Worm (Caenorhabditis elegans) whole organism, L2 larva: ENCODE measurements around the gene hpo-30.

Experiments
- ZK546.5 ChIP-seq: sonication (generic microtip); optimal IDR thresholded peaks from 2 replicates; lab custom pipeline; 2017; ENCODE audit warnings: missing biosample characterization, missing genetic modification characterization
- sem-4 ChIP-seq: fragments of 150-350 bp; optimal IDR thresholded peaks from 2 replicates; lab custom pipeline; 2014; ENCODE audit warnings: missing biosample characterization, missing genetic modification reagents, missing genetic modification characterization
- unc-62 ChIP-seq: fragments of 150-350 bp; optimal IDR thresholded peaks from 2 replicates; lab custom pipeline; 2014; ENCODE audit warnings: missing biosample characterization, missing genetic modification reagents, missing genetic modification characterization
- ztf-11 ChIP-seq: sonication (generic microtip); optimal IDR thresholded peaks from 2 replicates; lab custom pipeline; 2017; ENCODE audit warnings: missing biosample characterization, missing genetic modification characterization

ce11 chrV:12275714-12276113 is 34.4 kb downstream of the hpo-30 start:
- TF ChIP-seq ztf-11 (tag; lab: Kevin White, UChicago) (no peak), unc-62 (GFP tag; lab: Kevin White, UChicago) (no peak), ZK546.5 (tag; lab: Kevin White, UChicago) (no peak), sem-4 (tag; lab: Kevin White, UChicago) (no peak)
